Fruit fly (Drosophila melanogaster) whole organism, prepupa: ENCODE data around the gene CG3703.
A peak's percentile ranks its signal among the peaks of the same experiment; 100 is the strongest.

ENCODE experiments used
- Blimp-1 ChIP-seq: fragments of 200-800 bp; sonication (Bioruptor generic); optimal IDR thresholded peaks from 3 replicates; lab custom pipeline; 2017; ENCODE audit warnings: missing biosample characterization, missing genetic modification characterization, mild to moderate bottlenecking, moderate library complexity, missing genetic modification reagents
- CG11294 ChIP-seq: fragments of 200-800 bp; sonication (Bioruptor generic); IDR thresholded peaks from 2 replicates; pipeline ENCODE4 v1.3.6; 2022; ENCODE audit warnings: missing biosample characterization, missing genetic modification characterization
- CG11902 ChIP-seq: fragments of 200-800 bp; sonication (Bioruptor generic); optimal IDR thresholded peaks from 3 replicates; lab custom pipeline; 2016; ENCODE audit warnings: missing biosample characterization, missing genetic modification characterization
- CG1621 ChIP-seq: fragments of 200-800 bp; sonication (Bioruptor generic); optimal IDR thresholded peaks from 3 replicates; lab custom pipeline; 2018; ENCODE audit warnings: missing biosample characterization, mild to moderate bottlenecking, missing genetic modification characterization
- CG3032 ChIP-seq: fragments of 200-800 bp; optimal IDR thresholded peaks from 2 replicates; lab custom pipeline; 2019; ENCODE audit warnings: missing biosample characterization, mild to moderate bottlenecking, missing genetic modification characterization, moderate library complexity
- CG31627 ChIP-seq: fragments of 200-800 bp; sonication (Bioruptor generic); optimal IDR thresholded peaks from 3 replicates; lab custom pipeline; 2016; ENCODE audit warnings: missing biosample characterization, missing genetic modification characterization
- CG32006 ChIP-seq: fragments of 200-800 bp; sonication (Bioruptor generic); optimal IDR thresholded peaks from 3 replicates; lab custom pipeline; 2017; ENCODE audit warnings: missing biosample characterization, mild to moderate bottlenecking, missing genetic modification characterization
- CG34406 ChIP-seq: fragments of 200-800 bp; sonication (Bioruptor generic); optimal IDR thresholded peaks from 3 replicates; lab custom pipeline; 2016; ENCODE audit warnings: missing biosample characterization, missing genetic modification characterization
- CG4318 ChIP-seq: fragments of 200-800 bp; sonication (Bioruptor generic); optimal IDR thresholded peaks from 3 replicates; lab custom pipeline; 2017; ENCODE audit warnings: missing biosample characterization, mild to moderate bottlenecking, missing genetic modification characterization
- CG6163 ChIP-seq: fragments of 200-800 bp; sonication (Bioruptor generic); IDR thresholded peaks from 3 replicates; pipeline ENCODE4 v1.3.6; 2022; ENCODE audit warnings: missing biosample characterization, missing genetic modification characterization
- CG6792 ChIP-seq: fragments of 200-800 bp; sonication (Bioruptor generic); optimal IDR thresholded peaks from 3 replicates; lab custom pipeline; 2016; ENCODE audit warnings: missing biosample characterization, missing genetic modification characterization
- CG8319 ChIP-seq: fragments of 200-800 bp; sonication (Bioruptor generic); optimal IDR thresholded peaks from 3 replicates; lab custom pipeline; 2016; ENCODE audit warnings: missing biosample characterization, missing genetic modification characterization
- CG9139 ChIP-seq: fragments of 200-800 bp; sonication (Bioruptor generic); optimal IDR thresholded peaks from 3 replicates; lab custom pipeline; 2017; ENCODE audit warnings: missing biosample characterization, mild to moderate bottlenecking, missing genetic modification characterization
- Eip78C ChIP-seq: fragments of 200-800 bp; sonication (Bioruptor generic); peaks from one replicate; lab custom pipeline; 2016; ENCODE audit warnings: missing biosample characterization, missing genetic modification characterization
- Ets96B ChIP-seq: fragments of 200-800 bp; optimal IDR thresholded peaks from 2 replicates; lab custom pipeline; 2019; ENCODE audit warnings: missing biosample characterization, mild to moderate bottlenecking, missing genetic modification characterization, moderate library complexity
- Gug ChIP-seq: fragments of 200-800 bp; sonication (Bioruptor generic); IDR thresholded peaks from 2 replicates; pipeline ENCODE4 v1.3.6; 2022; ENCODE audit warnings: missing biosample characterization, missing genetic modification characterization
- Hr38 ChIP-seq: sonication (Bioruptor generic); optimal IDR thresholded peaks from 2 replicates; lab custom pipeline; 2016; ENCODE audit warnings: missing biosample characterization, missing genetic modification characterization
- Hr39 ChIP-seq: fragments of 200-800 bp; sonication (Bioruptor generic); optimal IDR thresholded peaks from 2 replicates; lab custom pipeline; 2016; ENCODE audit warnings: missing biosample characterization, missing genetic modification characterization
- Met ChIP-seq: fragments of 200-800 bp; sonication (Bioruptor generic); optimal IDR thresholded peaks from 3 replicates; lab custom pipeline; 2016; ENCODE audit warnings: missing biosample characterization, missing genetic modification characterization
- Sox102F ChIP-seq: fragments of 200-800 bp; sonication (Bioruptor generic); optimal IDR thresholded peaks from 2 replicates; lab custom pipeline; 2016; ENCODE audit warnings: missing biosample characterization, mild to moderate bottlenecking, missing genetic modification characterization
- achi ChIP-seq: fragments of 200-800 bp; sonication (Bioruptor generic); optimal IDR thresholded peaks from 3 replicates; lab custom pipeline; 2016; ENCODE audit warnings: missing biosample characterization, missing genetic modification characterization
- cyc ChIP-seq: fragments of 200-800 bp; sonication (Bioruptor generic); optimal IDR thresholded peaks from 3 replicates; lab custom pipeline; 2016; ENCODE audit warnings: missing biosample characterization, missing genetic modification characterization
- eg ChIP-seq: fragments of 200-800 bp; sonication (Bioruptor generic); IDR thresholded peaks from 3 replicates; pipeline ENCODE4 v1.3.6; 2022; ENCODE audit warnings: missing biosample characterization, missing genetic modification characterization
- fd59A ChIP-seq: fragments of 200-800 bp; sonication (Bioruptor generic); optimal IDR thresholded peaks from 2 replicates; lab custom pipeline; 2017; ENCODE audit warnings: missing biosample characterization, mild to moderate bottlenecking, missing genetic modification characterization, missing genetic modification reagents
- fkh ChIP-seq: fragments of 200-800 bp; sonication (Bioruptor generic); optimal IDR thresholded peaks from 3 replicates; lab custom pipeline; 2017; ENCODE audit warnings: missing biosample characterization, mild to moderate bottlenecking, missing genetic modification characterization, moderate library complexity
- salr ChIP-seq, 2 experiments: fragments of 200-800 bp; sonication (Bioruptor generic); optimal IDR thresholded peaks; 3 replicates each; lab custom pipeline; 2016 to 2018; ENCODE audit warnings: missing biosample characterization in 2 of 2, missing genetic modification characterization in 2 of 2, mild to moderate bottlenecking in 1 of 2
- spab ChIP-seq: fragments of 200-800 bp; sonication (Bioruptor generic); optimal IDR thresholded peaks from 2 replicates; lab custom pipeline; 2017; ENCODE audit warnings: missing biosample characterization, mild to moderate bottlenecking, missing genetic modification characterization, missing genetic modification reagents
- ss ChIP-seq, 2 experiments: fragments of 200-800 bp; sonication (Bioruptor generic); optimal IDR thresholded peaks; 2 replicates in 1 of 2; 3 replicates in 1 of 2; lab custom pipeline; 2017 to 2018; ENCODE audit warnings: mild to moderate bottlenecking in 2 of 2, missing biosample characterization in 2 of 2, missing genetic modification characterization in 2 of 2, moderate library complexity in 1 of 2
- svp ChIP-seq: fragments of 200-800 bp; sonication (Bioruptor generic); peaks from one replicate; lab custom pipeline; 2016; ENCODE audit warnings: missing biosample characterization, missing genetic modification characterization

CG3703 gene

dm6 chrX:932166-932565, 13.4 kb downstream of the CG3703 start, which contains the start of the genes CG32815 and CG3706:
TSS of gene CG32815 (plus strand) at chrX:932466.
TSS of gene CG3706 (minus strand) at chrX:932475.
- no peak for TF ChIP-seq CG11902

- TF ChIP-seq eg (GFP tag; lab: Robert Waterston, UW) (no peak), cyc (no peak), Eip78C (GFP tag; lab: Kevin White, UChicago) (no peak), CG1621 (tag; lab: Kevin White, UChicago) (no peak), CG3032 (no peak), achi (GFP tag; lab: Kevin White, UChicago) (no peak), fd59A (GFP tag; lab: Kevin White, UChicago) (no peak), CG9139 (GFP tag; lab: Kevin White, UChicago) (no peak), Hr38 (GFP tag; lab: Kevin White, UChicago) (no peak), Met (no peak), CG6792 (GFP tag; lab: Kevin White, UChicago) (no peak), Ets96B (no peak)
Observed at dm6 chrX:930048-930800, 15.3 kb downstream of the CG3703 start, which contains the start of gene CG3708. TSS of gene CG3708 (minus strand) at chrX:930098.

dm6 chrX:927863-928257, 17.7 kb downstream of the CG3703 start, which contains the start of the genes CG43867 and MED22:
TSS of gene CG43867 (minus strand) at chrX:927975.
TSS of gene MED22 (plus strand) at chrX:928139.
- no peak for TF ChIP-seq CG6163 (GFP tag; lab: Robert Waterston, UW)
- TF ChIP-seq salr (GFP tag; optimal IDR thresholded peaks at IDR 0.05; lab: Kevin White, UChicago) = no peak
- TF ChIP-seq CG4318 = no peak
- no peak for TF ChIP-seq fkh (GFP tag; lab: Kevin White, UChicago)
- TF ChIP-seq achi (GFP tag; lab: Kevin White, UChicago) = no peak
- TF ChIP-seq CG8319 = no peak
- no peak for TF ChIP-seq CG11294
- no peak for TF ChIP-seq Gug (GFP tag; lab: Robert Waterston, UW)

- no peak for TF ChIP-seq Blimp-1 (GFP tag; lab: Kevin White, UChicago)
- TF ChIP-seq CG34406 (GFP tag; lab: Kevin White, UChicago) = no peak
- no peak for TF ChIP-seq CG11294
- no peak for TF ChIP-seq achi (GFP tag; lab: Kevin White, UChicago)
- TF ChIP-seq CG32006 (GFP tag; lab: Kevin White, UChicago) = no peak
- TF ChIP-seq Ets96B = no peak
- no peak for TF ChIP-seq Sox102F (GFP tag; lab: Kevin White, UChicago)
Observed at dm6 chrX:927209-927862, 18.2 kb downstream of the CG3703 start, which contains the start of gene Lztr1. TSS of gene Lztr1 (minus strand) at chrX:927582.

- TF ChIP-seq CG31627 (GFP tag; lab: Kevin White, UChicago) (peak; percentile 27), svp (GFP tag; lab: Kevin White, UChicago) (peak; percentile 54), Gug (GFP tag; lab: Robert Waterston, UW) (no peak), CG6792 (GFP tag; lab: Kevin White, UChicago) (peak; percentile 18), Hr39 (GFP tag; lab: Kevin White, UChicago) (peak; percentile 40)
Observed at dm6 chrX:921359-921758, 24.2 kb downstream of the CG3703 start.

dm6 chrX:908763-909497, 36.6 kb downstream of the CG3703 start:
- no peak for TF ChIP-seq spab (GFP tag; lab: Kevin White, UChicago)
- TF ChIP-seq ss (GFP tag; optimal IDR thresholded peaks at IDR 0.05; lab: Kevin White, UChicago) = peak in 1 of 2 experiments; percentile 47
